Worm (Caenorhabditis elegans): ENCODE results near the gene str-141.

ce11 chrV:11292682-11293081 is 30.9 kb downstream of the str-141 start:
- TF ChIP-seq fos-1 (tag; optimal IDR thresholded peaks at IDR 0.05) (no peak), mdl-1 (tag; optimal IDR thresholded peaks at IDR 0.05) (no peak), unc-62 (GFP tag; optimal IDR thresholded peaks at IDR 0.05) (no peak), nhr-77 (tag; optimal IDR thresholded peaks at IDR 0.05) (no peak), elt-1 (tag; optimal IDR thresholded peaks at IDR 0.05) (no peak), ama-1 (optimal IDR thresholded peaks at IDR 0.05) (no peak), ZK546.5 (tag; optimal IDR thresholded peaks at IDR 0.05) (no peak), nhr-25 (tag; optimal IDR thresholded peaks at IDR 0.05) (no peak), ztf-11 (tag; optimal IDR thresholded peaks at IDR 0.05) (no peak), lin-13 (GFP tag; optimal IDR thresholded peaks at IDR 0.05) (no peak), snpc-4 (tag; optimal IDR thresholded peaks at IDR 0.05) (no peak)

Measured in whole organism, L2 larva.